Fruit fly (Drosophila melanogaster): ENCODE data around the gene CG15717.

CG15717 gene

dm6 chrX:13154783-13155182 is 26.0 kb downstream of the CG15717 start, which contains the start of the genes CG4318 and CG4332:
Gene CG4318 (minus strand): TSS chrX:13154924.
Gene CG4332 (plus strand): TSS chrX:13155038.
- TF ChIP-seq CG9948 (tag; optimal IDR thresholded peaks at IDR 0.05) = no peak
- TF ChIP-seq CG14655 (GFP tag; optimal IDR thresholded peaks at IDR 0.05) = no peak
- TF ChIP-seq rn (GFP tag; IDR thresholded peaks at IDR 0.05) = no peak
- TF ChIP-seq EcR (GFP tag; optimal IDR thresholded peaks at IDR 0.05) = peak; percentile 2

dm6 chrX:13159481-13159880 is 30.7 kb downstream of the CG15717 start, which contains the start of the genes Bap60 and CG12096:
Gene Bap60 (minus strand): TSS chrX:13159508.
Gene CG12096 (plus strand): TSS chrX:13159604.
- TF ChIP-seq fd96Ca (GFP tag; IDR thresholded peaks at IDR 0.05) (peak; percentile 77; the same call in 2 of the 3 replicates), CG15710 (tag; optimal IDR thresholded peaks at IDR 0.05) (peak; percentile 75), gl (tag; optimal IDR thresholded peaks at IDR 0.05) (peak; percentile 10), CG32121 (GFP tag; IDR thresholded peaks at IDR 0.05) (0 out of 2 replicates have a peak, but pooled peaks have one; percentile 16), CG34367 (tag; optimal IDR thresholded peaks at IDR 0.05) (peak; percentile 54), CG8301 (tag; optimal IDR thresholded peaks at IDR 0.05) (no peak), CG13204 (GFP tag; optimal IDR thresholded peaks at IDR 0.05) (no peak), Snoo (tag; optimal IDR thresholded peaks at IDR 0.05) (peak; percentile 51), Pif1A (GFP tag; optimal IDR thresholded peaks at IDR 0.05) (no peak), CG17806 (tag; optimal IDR thresholded peaks at IDR 0.05) (peak; percentile 53), CG4496 (GFP tag; IDR thresholded peaks at IDR 0.05) (peak; percentile 73; the same call in 2 of the 3 replicates), CG9948 (tag; optimal IDR thresholded peaks at IDR 0.05) (peak; percentile 43), CG12605 (GFP tag; IDR thresholded peaks at IDR 0.05) (no peak), CG8159 (tag; optimal IDR thresholded peaks at IDR 0.05) (peak; percentile 68)

DNA sequence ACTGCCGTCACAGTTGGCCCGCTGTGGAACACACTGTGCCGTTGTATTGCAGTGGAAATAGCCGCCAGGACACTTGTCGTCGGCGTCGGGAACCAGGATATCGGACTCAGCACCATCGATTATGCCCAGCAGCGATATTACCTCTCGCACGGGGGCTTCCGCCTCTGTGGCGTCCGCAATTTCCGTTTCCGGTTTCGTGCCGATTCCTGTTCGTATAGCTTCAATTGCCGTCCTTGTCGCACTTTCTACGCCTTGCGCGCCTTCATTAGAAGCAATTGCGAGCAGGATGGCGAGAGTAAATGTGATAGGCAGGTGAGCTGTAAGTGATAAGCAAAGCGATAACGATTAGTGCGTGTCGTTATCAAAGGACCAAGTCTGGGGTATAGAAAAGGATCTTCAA is 44.1 kb downstream of the CG15717 start:
- TF ChIP-seq Pif1A (GFP tag; optimal IDR thresholded peaks at IDR 0.05) (no peak), Snoo (tag; optimal IDR thresholded peaks at IDR 0.05) (no peak), CG10348 (GFP tag; IDR thresholded peaks at IDR 0.05) (no peak), CG13204 (GFP tag; optimal IDR thresholded peaks at IDR 0.05) (no peak), fd96Ca (GFP tag; IDR thresholded peaks at IDR 0.05) (no peak), EcR (GFP tag; optimal IDR thresholded peaks at IDR 0.05) (no peak), gl (tag; optimal IDR thresholded peaks at IDR 0.05) (no peak), Pif1B (GFP tag; optimal IDR thresholded peaks at IDR 0.05) (no peak), CG9948 (tag; optimal IDR thresholded peaks at IDR 0.05) (no peak), CG8301 (tag; optimal IDR thresholded peaks at IDR 0.05) (no peak), CG17806 (tag; optimal IDR thresholded peaks at IDR 0.05) (no peak), CG14655 (GFP tag; optimal IDR thresholded peaks at IDR 0.05) (no peak), CG12605 (GFP tag; IDR thresholded peaks at IDR 0.05) (no peak)

- 0 out of 2 replicates have a peak, but pooled peaks have one; percentile 10 for TF ChIP-seq CG12605 (GFP tag; IDR thresholded peaks at IDR 0.05)
- TF ChIP-seq CG4496 (GFP tag; IDR thresholded peaks at IDR 0.05) = peak; percentile 46; the same call in 1 of the 3 replicates
Measured at dm6 chrX:13177720-13178119, 49.0 kb downstream of the CG15717 start, which contains the start of gene CG32640. Gene CG32640 (plus strand): TSS chrX:13178005.
